Fruit fly (Drosophila melanogaster): ENCODE results near the gene CG15042.

The CG15042 gene

dm6 chrX:18538204-18538864 is 10.3 kb upstream of the CG15042 start (continued):
- peak; percentile 52 for TF ChIP-seq CG31627 (GFP tag; optimal IDR thresholded peaks at IDR 0.05)
- peak; percentile 26 for TF ChIP-seq Blimp-1 (GFP tag; optimal IDR thresholded peaks at IDR 0.05)
- peak; percentile 53 for TF ChIP-seq CG1621 (tag; optimal IDR thresholded peaks at IDR 0.05)
- peak; percentile 61 for TF ChIP-seq Hr39 (GFP tag; optimal IDR thresholded peaks at IDR 0.05)
- TF ChIP-seq spab (GFP tag; optimal IDR thresholded peaks at IDR 0.05) = peak; percentile 64
- no peak for TF ChIP-seq CG11762 (GFP tag; optimal IDR thresholded peaks at IDR 0.05; ENCODE audit: insufficient read depth)
- 0 out of 3 replicates have a peak, but pooled peaks have one; percentile 28 for TF ChIP-seq eg (GFP tag; IDR thresholded peaks at IDR 0.05)
- TF ChIP-seq CG10631 (GFP tag; optimal IDR thresholded peaks at IDR 0.05) = peak; percentile 62
- TF ChIP-seq fkh (GFP tag; optimal IDR thresholded peaks at IDR 0.05) = no peak
- peak; percentile 59 for TF ChIP-seq CG34406 (GFP tag; optimal IDR thresholded peaks at IDR 0.05)
- no peak for TF ChIP-seq Lpt (GFP tag; optimal IDR thresholded peaks at IDR 0.05)
- TF ChIP-seq CG15336 (GFP tag; IDR thresholded peaks at IDR 0.05) = no peak
- peak; percentile 57 for TF ChIP-seq CG32006 (GFP tag; optimal IDR thresholded peaks at IDR 0.05)
- TF ChIP-seq Hr38 (GFP tag; optimal IDR thresholded peaks at IDR 0.05) = no peak
- peak; percentile 14 for TF ChIP-seq fd85E (GFP tag; optimal IDR thresholded peaks at IDR 0.05)
- TF ChIP-seq Ets21C (GFP tag; optimal IDR thresholded peaks at IDR 0.05) = peak; percentile 53
- peak; percentile 18 for TF ChIP-seq Hr4 (GFP tag; optimal IDR thresholded peaks at IDR 0.05)
- peak; percentile 69 for TF ChIP-seq CG8319 (GFP tag; optimal IDR thresholded peaks at IDR 0.05)
- TF ChIP-seq vri (GFP tag; optimal IDR thresholded peaks at IDR 0.05) = peak; percentile 4
- peak; percentile 75 for TF ChIP-seq CG10669 (GFP tag; optimal IDR thresholded peaks at IDR 0.05)
- TF ChIP-seq CG6854 (GFP tag; optimal IDR thresholded peaks at IDR 0.05) = peak; percentile 53
- no peak for TF ChIP-seq CG11294 (GFP tag; IDR thresholded peaks at IDR 0.05)

- TF ChIP-seq CG10669 (GFP tag; optimal IDR thresholded peaks at IDR 0.05) = peak; percentile 43
- no peak for TF ChIP-seq Smox (GFP tag; optimal IDR thresholded peaks at IDR 0.05)
- peak; percentile 47 for TF ChIP-seq Eip78C (GFP tag)
- no peak for TF ChIP-seq CG32006 (GFP tag; optimal IDR thresholded peaks at IDR 0.05)
- peak; percentile 57 for TF ChIP-seq CG3032 (tag; optimal IDR thresholded peaks at IDR 0.05)
- no peak for TF ChIP-seq Lpt (GFP tag; optimal IDR thresholded peaks at IDR 0.05)
- peak; percentile 1 for TF ChIP-seq CG34406 (GFP tag; optimal IDR thresholded peaks at IDR 0.05)
- no peak for TF ChIP-seq vri (GFP tag; optimal IDR thresholded peaks at IDR 0.05)
- TF ChIP-seq CG8632 (GFP tag; optimal IDR thresholded peaks at IDR 0.05) = no peak
- TF ChIP-seq Hr38 (GFP tag; optimal IDR thresholded peaks at IDR 0.05) = no peak
- TF ChIP-seq Met (GFP tag; optimal IDR thresholded peaks at IDR 0.05) = peak; percentile 21
- TF ChIP-seq CG16779 (tag; optimal IDR thresholded peaks at IDR 0.05) = no peak
- TF ChIP-seq CG8119 (GFP tag; IDR thresholded peaks at IDR 0.05) = no peak
- peak; percentile 44 for TF ChIP-seq dsx (GFP tag; optimal IDR thresholded peaks at IDR 0.05; ENCODE audit: poor library complexity, severe bottlenecking)
- peak; percentile 45 for TF ChIP-seq CG6808 (GFP tag; optimal IDR thresholded peaks at IDR 0.05)
- peak; percentile 24 to 80 for TF ChIP-seq ss (GFP tag; optimal IDR thresholded peaks at IDR 0.05)
- TF ChIP-seq spab (GFP tag; optimal IDR thresholded peaks at IDR 0.05) = peak; percentile 12
- no peak for TF ChIP-seq CG31627 (GFP tag; optimal IDR thresholded peaks at IDR 0.05)
- TF ChIP-seq CG1621 (tag; optimal IDR thresholded peaks at IDR 0.05) = no peak
- TF ChIP-seq pdm3 (GFP tag; optimal IDR thresholded peaks at IDR 0.05) = no peak
- peak; percentile 1 for TF ChIP-seq lz (GFP tag; optimal IDR thresholded peaks at IDR 0.05)
- TF ChIP-seq fd59A (GFP tag; optimal IDR thresholded peaks at IDR 0.05) = peak; percentile 52
- TF ChIP-seq CG7368 (GFP tag; optimal IDR thresholded peaks at IDR 0.05) = no peak
- TF ChIP-seq svp (GFP tag) = peak; percentile 72
- TF ChIP-seq OdsH (GFP tag; optimal IDR thresholded peaks at IDR 0.05) = peak; percentile 8
- no peak for TF ChIP-seq topi (GFP tag; optimal IDR thresholded peaks at IDR 0.05)
- no peak for TF ChIP-seq Gug (GFP tag; IDR thresholded peaks at IDR 0.05)
- peak; percentile 35 for TF ChIP-seq CG10631 (GFP tag; optimal IDR thresholded peaks at IDR 0.05)
- peak; percentile 32 for TF ChIP-seq Ets96B (tag; optimal IDR thresholded peaks at IDR 0.05)
Observed at dm6 chrX:18537066-18537759, 9.1 kb upstream of the CG15042 start.
